Fruit fly (Drosophila melanogaster): ENCODE results near the gene Nuf2.
A peak's percentile ranks its signal among the peaks of the same experiment; 100 is the strongest.

Gene Nuf2

DNA sequence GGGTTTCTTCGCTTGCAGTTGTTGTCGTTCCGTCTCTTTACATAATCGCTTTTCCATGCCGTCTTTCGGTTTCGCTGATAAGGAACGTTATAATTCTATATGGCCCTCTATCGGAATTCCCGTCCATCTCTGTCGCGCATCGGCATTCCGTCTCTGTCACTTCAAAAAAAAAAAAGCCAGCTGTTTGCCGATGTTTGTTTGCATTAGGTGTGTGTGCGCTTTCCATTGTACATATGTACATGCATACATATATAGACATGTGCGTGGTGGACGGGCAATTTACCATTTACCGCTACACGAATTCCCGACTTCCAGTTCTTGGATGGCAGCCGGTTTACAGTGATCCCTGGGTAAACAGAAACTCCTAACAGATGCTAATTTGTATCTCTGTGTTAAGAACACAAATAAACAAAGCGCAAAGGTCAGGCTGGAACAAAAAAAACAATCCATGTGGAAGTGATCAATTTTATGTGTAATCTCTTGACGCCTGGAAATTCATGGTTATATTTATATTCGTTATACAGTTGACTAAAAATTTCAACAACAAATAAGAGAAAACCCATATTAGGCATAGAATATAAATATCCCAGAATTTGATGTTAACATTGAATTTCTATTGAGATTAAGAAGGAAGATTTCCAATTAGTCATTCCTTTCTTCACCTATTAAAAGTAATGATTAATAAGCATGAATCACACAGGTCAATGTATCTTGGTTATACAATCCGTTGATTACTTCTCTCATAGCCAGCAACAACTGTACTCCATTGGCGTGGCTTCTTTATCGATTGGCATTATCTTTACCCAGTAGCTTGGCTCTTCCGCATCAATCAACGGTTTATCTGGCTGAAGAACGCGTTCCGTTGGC lies 22.4 kb downstream of the Nuf2 start (continued):
- TF ChIP-seq CG15601 (tag; optimal IDR thresholded peaks at IDR 0.05), result peak; percentile 61
- no peak for TF ChIP-seq tin (GFP tag; optimal IDR thresholded peaks at IDR 0.05)
- TF ChIP-seq CG16815 (GFP tag; optimal IDR thresholded peaks at IDR 0.05), result no peak
- no peak for TF ChIP-seq Sin3A (optimal IDR thresholded peaks at IDR 0.05)
- no peak for TF ChIP-seq CG34224 (GFP tag; IDR thresholded peaks at IDR 0.05; ENCODE audit: partially characterized antibody)
- TF ChIP-seq az2 (GFP tag; optimal IDR thresholded peaks at IDR 0.05), result no peak
- TF ChIP-seq MTF-1 (GFP tag; optimal IDR thresholded peaks at IDR 0.05; ENCODE audit: borderline replicate concordance), result peak; percentile 17
- TF ChIP-seq CG4820 (GFP tag; optimal IDR thresholded peaks at IDR 0.05), result no peak
- TF ChIP-seq Ssrp (tag; optimal IDR thresholded peaks at IDR 0.05), result peak; percentile 21
- peak; percentile 49 for TF ChIP-seq oc (tag; optimal IDR thresholded peaks at IDR 0.05)
- no peak; the same call in 2 of the 3 replicates for TF ChIP-seq CG7357 (GFP tag; IDR thresholded peaks at IDR 0.05)
- TF ChIP-seq unpg (GFP tag; optimal IDR thresholded peaks at IDR 0.05), result peak; percentile 21
- 0 out of 2 replicates have a peak, but pooled peaks have one; percentile 17 for TF ChIP-seq CG31441 (GFP tag; IDR thresholded peaks at IDR 0.05)
- TF ChIP-seq psq (GFP tag; optimal IDR thresholded peaks at IDR 0.05), result no peak
- TF ChIP-seq D19A (tag; optimal IDR thresholded peaks at IDR 0.05), result no peak
- no peak for TF ChIP-seq schlank (tag; optimal IDR thresholded peaks at IDR 0.05)
- TF ChIP-seq CG17612 (GFP tag; IDR thresholded peaks at IDR 0.05), result no peak
- no peak for TF ChIP-seq CG12104 (GFP tag; optimal IDR thresholded peaks at IDR 0.05)
- TF ChIP-seq CG12391 (tag; optimal IDR thresholded peaks at IDR 0.05), result no peak
- TF ChIP-seq CG9609 (GFP tag; optimal IDR thresholded peaks at IDR 0.05), result peak; percentile 23
- peak; percentile 24 for TF ChIP-seq lilli (GFP tag; optimal IDR thresholded peaks at IDR 0.05)
- TF ChIP-seq abd-A (tag; optimal IDR thresholded peaks at IDR 0.05), result no peak
- TF ChIP-seq grau (tag; optimal IDR thresholded peaks at IDR 0.05), result peak; percentile 85
- TF ChIP-seq CG33557 (GFP tag; optimal IDR thresholded peaks at IDR 0.05), result peak; percentile 87
- TF ChIP-seq vfl (GFP tag; optimal IDR thresholded peaks at IDR 0.05), result no peak
- TF ChIP-seq CG30431 (GFP tag; optimal IDR thresholded peaks at IDR 0.05), result no peak
- TF ChIP-seq CG6175 (GFP tag; IDR thresholded peaks at IDR 0.05), result no peak
- peak; percentile 24 for TF ChIP-seq bab2 (GFP tag; optimal IDR thresholded peaks at IDR 0.05)
- TF ChIP-seq CTCF (GFP tag; optimal IDR thresholded peaks at IDR 0.05), result no peak
- peak; percentile 90 for TF ChIP-seq sd (tag; optimal IDR thresholded peaks at IDR 0.05)
- no peak for TF ChIP-seq dati (GFP tag; IDR thresholded peaks at IDR 0.05)
- TF ChIP-seq row (GFP tag; IDR thresholded peaks at IDR 0.05), result peak; percentile 42
- TF ChIP-seq CG6272 (GFP tag; IDR thresholded peaks at IDR 0.05), result no peak
- no peak for TF ChIP-seq CG10654 (GFP tag; optimal IDR thresholded peaks at IDR 0.05)
- no peak for TF ChIP-seq cato (GFP tag; optimal IDR thresholded peaks at IDR 0.05; ENCODE audit: borderline replicate concordance)
- no peak for TF ChIP-seq fu2 (GFP tag; optimal IDR thresholded peaks at IDR 0.05)
- TF ChIP-seq lov (optimal IDR thresholded peaks at IDR 0.05), result no peak
- TF ChIP-seq lov (GFP tag; IDR thresholded peaks at IDR 0.05), result peak; percentile 81; the same call in 1 of the 3 replicates
- TF ChIP-seq Sox102F (GFP tag; optimal IDR thresholded peaks at IDR 0.05), result peak; percentile 5
- TF ChIP-seq al (GFP tag; IDR thresholded peaks at IDR 0.05), result no peak
- no peak for TF ChIP-seq Doc3 (GFP tag; IDR thresholded peaks at IDR 0.05; ENCODE audit: partially characterized antibody)
- no peak for TF ChIP-seq trh (GFP tag; optimal IDR thresholded peaks at IDR 0.05)
- TF ChIP-seq caup (GFP tag; optimal IDR thresholded peaks at IDR 0.05; ENCODE audit: severe bottlenecking), result no peak
- TF ChIP-seq kay (GFP tag; optimal IDR thresholded peaks at IDR 0.05), result no peak
- peak; percentile 22 for TF ChIP-seq CG13123 (GFP tag; optimal IDR thresholded peaks at IDR 0.05)
- no peak for TF ChIP-seq CG11560 (tag; IDR thresholded peaks at IDR 0.05)
- TF ChIP-seq sc (optimal IDR thresholded peaks at IDR 0.05), result no peak
- peak; percentile 37 for TF ChIP-seq sc (GFP tag; optimal IDR thresholded peaks at IDR 0.05)
- peak; percentile 94 for TF ChIP-seq sens (GFP tag)
- no peak for TF ChIP-seq vnd (GFP tag; IDR thresholded peaks at IDR 0.05; ENCODE audit: partially characterized antibody)
- TF ChIP-seq CrebB (tag; optimal IDR thresholded peaks at IDR 0.05), result peak; percentile 28

Measured in whole organism, embryonic.